Worm (Caenorhabditis elegans) whole organism, L3 larva: ENCODE data around the gene F53F1.3.
A peak's percentile ranks its signal among the peaks of the same experiment; 100 is the strongest.

ENCODE experiments used
- R02D3.7 ChIP-seq: fragments of 150-350 bp; optimal IDR thresholded peaks from 2 replicates; lab custom pipeline; 2014; ENCODE audit warnings: missing biosample characterization, missing genetic modification characterization
- ZK546.5 ChIP-seq: sonication (generic microtip); optimal IDR thresholded peaks from 2 replicates; lab custom pipeline; 2017; ENCODE audit warnings: missing biosample characterization, missing genetic modification characterization
- aly-2 ChIP-seq: fragments of 150-350 bp; optimal IDR thresholded peaks from 2 replicates; lab custom pipeline; 2014; ENCODE audit warnings: missing biosample characterization, missing genetic modification characterization
- ceh-16 ChIP-seq: sonication (generic microtip); optimal IDR thresholded peaks from 2 replicates; lab custom pipeline; 2017; ENCODE audit warnings: missing biosample characterization, missing genetic modification characterization
- ceh-28 ChIP-seq: fragments of 150-350 bp; optimal IDR thresholded peaks from 2 replicates; lab custom pipeline; 2014; ENCODE audit warnings: missing biosample characterization, missing genetic modification reagents, missing genetic modification characterization
- ceh-82 ChIP-seq: fragments of 150-350 bp; optimal IDR thresholded peaks from 2 replicates; lab custom pipeline; 2014; ENCODE audit warnings: missing biosample characterization, missing genetic modification characterization
- daf-12 ChIP-seq: fragments of 150-350 bp; optimal IDR thresholded peaks from 2 replicates; lab custom pipeline; 2014; ENCODE audit warnings: missing biosample characterization, missing genetic modification reagents, missing genetic modification characterization
- egl-5 ChIP-seq: fragments of 150-350 bp; optimal IDR thresholded peaks from 2 replicates; lab custom pipeline; 2017; ENCODE audit warnings: missing biosample characterization, missing genetic modification reagents, missing genetic modification characterization, inconsistent platforms
- elt-1 ChIP-seq: fragments of 150-350 bp; optimal IDR thresholded peaks from 2 replicates; lab custom pipeline; 2014; ENCODE audit warnings: missing biosample characterization, missing genetic modification characterization
- elt-2 ChIP-seq: sonication (generic microtip); optimal IDR thresholded peaks from 2 replicates; lab custom pipeline; 2016; ENCODE audit warnings: missing genetic modification reagents, mild to moderate bottlenecking, missing genetic modification characterization, missing compliant biosample characterization
- elt-3 ChIP-seq, 3 experiments: fragments of 150-350 bp in 1 of 3; sonication (generic microtip) in 2 of 3; optimal IDR thresholded peaks; 2 replicates in 2 of 3; 4 replicates in 1 of 3; lab custom pipeline; 2014 to 2017; ENCODE audit warnings: missing biosample characterization in 3 of 3, missing genetic modification characterization in 3 of 3
- eor-1 ChIP-seq, 2 experiments: fragments of 150-350 bp; optimal IDR thresholded peaks; 2 replicates each; lab custom pipeline; 2014 to 2018; ENCODE audit warnings: missing biosample characterization in 2 of 2, missing genetic modification characterization in 2 of 2
- fkh-10 ChIP-seq: sonication (generic microtip); optimal IDR thresholded peaks from 2 replicates; lab custom pipeline; 2017; ENCODE audit warnings: missing biosample characterization, missing genetic modification reagents, missing genetic modification characterization
- fkh-2 ChIP-seq: fragments of 150-350 bp; optimal IDR thresholded peaks from 2 replicates; lab custom pipeline; 2014; ENCODE audit warnings: missing biosample characterization, missing genetic modification reagents, missing genetic modification characterization
- fos-1 ChIP-seq: fragments of 150-350 bp; optimal IDR thresholded peaks from 2 replicates; lab custom pipeline; 2014; ENCODE audit warnings: missing biosample characterization, missing genetic modification characterization
- hmg-11 ChIP-seq: sonication (generic microtip); optimal IDR thresholded peaks from 2 replicates; lab custom pipeline; 2016; ENCODE audit warnings: missing genetic modification characterization, missing compliant biosample characterization
- jun-1 ChIP-seq: fragments of 150-350 bp; optimal IDR thresholded peaks from 2 replicates; lab custom pipeline; 2014; ENCODE audit warnings: missing biosample characterization, missing genetic modification reagents, missing genetic modification characterization
- lin-15B ChIP-seq: fragments of 150-350 bp; optimal IDR thresholded peaks from 2 replicates; lab custom pipeline; 2014; ENCODE audit warnings: missing biosample characterization, missing genetic modification characterization
- lin-39 ChIP-seq: fragments of 150-350 bp; optimal IDR thresholded peaks from 2 replicates; lab custom pipeline; 2018; ENCODE audit warnings: missing biosample characterization, missing genetic modification reagents, missing genetic modification characterization
- lsy-12 ChIP-seq: sonication (generic microtip); optimal IDR thresholded peaks from 2 replicates; lab custom pipeline; 2016; ENCODE audit warnings: mild to moderate bottlenecking, missing genetic modification characterization, missing compliant biosample characterization
- mdl-1 ChIP-seq: fragments of 150-350 bp; optimal IDR thresholded peaks from 2 replicates; lab custom pipeline; 2014; ENCODE audit warnings: missing biosample characterization, missing genetic modification characterization
- mml-1 ChIP-seq: fragments of 150-350 bp; sonication (generic microtip); optimal IDR thresholded peaks from 3 replicates; lab custom pipeline; 2014; ENCODE audit warnings: missing biosample characterization, missing genetic modification characterization
- nfya-1 ChIP-seq: sonication (generic microtip); optimal IDR thresholded peaks from 2 replicates; lab custom pipeline; 2017; ENCODE audit warnings: missing genetic modification characterization, mild to moderate bottlenecking, missing compliant biosample characterization, antibody characterized with exemption, moderate library complexity; ENCODE audit not compliant: insufficient read depth
- nhr-11 ChIP-seq: fragments of 150-350 bp; optimal IDR thresholded peaks from 2 replicates; lab custom pipeline; 2014; ENCODE audit warnings: missing biosample characterization, missing genetic modification characterization
- nhr-12 ChIP-seq: fragments of 150-350 bp; optimal IDR thresholded peaks from 2 replicates; lab custom pipeline; 2014; ENCODE audit warnings: missing biosample characterization, missing genetic modification characterization
- nhr-23 ChIP-seq: fragments of 150-350 bp; optimal IDR thresholded peaks from 2 replicates; lab custom pipeline; 2014; ENCODE audit warnings: missing biosample characterization, missing genetic modification reagents, missing genetic modification characterization
- nhr-237 ChIP-seq: fragments of 150-350 bp; optimal IDR thresholded peaks from 2 replicates; lab custom pipeline; 2014; ENCODE audit warnings: missing biosample characterization, missing genetic modification characterization
- nhr-28 ChIP-seq: fragments of 150-350 bp; optimal IDR thresholded peaks from 2 replicates; lab custom pipeline; 2014; ENCODE audit warnings: missing biosample characterization, missing genetic modification characterization
- nhr-43 ChIP-seq: sonication (generic microtip); optimal IDR thresholded peaks from 2 replicates; lab custom pipeline; 2016; ENCODE audit warnings: mild to moderate bottlenecking, missing genetic modification characterization, missing compliant biosample characterization; ENCODE audit not compliant: poor library complexity, severe bottlenecking
- nhr-67 ChIP-seq: fragments of 150-350 bp; optimal IDR thresholded peaks from 2 replicates; lab custom pipeline; 2014; ENCODE audit warnings: missing biosample characterization, missing genetic modification characterization
- nhr-76 ChIP-seq: fragments of 150-350 bp; sonication (generic microtip); optimal IDR thresholded peaks from 5 replicates; lab custom pipeline; 2014; ENCODE audit warnings: missing biosample characterization, missing genetic modification characterization
- nhr-77 ChIP-seq: fragments of 150-350 bp; optimal IDR thresholded peaks from 2 replicates; lab custom pipeline; 2014; ENCODE audit warnings: missing biosample characterization, missing genetic modification characterization
- pha-4 ChIP-seq: fragments of 150-350 bp; optimal IDR thresholded peaks from 2 replicates; lab custom pipeline; 2014; ENCODE audit warnings: missing biosample characterization, missing genetic modification reagents, missing genetic modification characterization
- pqm-1 ChIP-seq: fragments of 150-350 bp; optimal IDR thresholded peaks from 2 replicates; lab custom pipeline; 2017; ENCODE audit warnings: missing biosample characterization, missing genetic modification characterization, inconsistent platforms
- sea-2 ChIP-seq: fragments of 150-350 bp; sonication (generic microtip); optimal IDR thresholded peaks from 4 replicates; lab custom pipeline; 2014; ENCODE audit warnings: missing biosample characterization, missing genetic modification reagents, missing genetic modification characterization
- skn-1 ChIP-seq: fragments of 150-350 bp; optimal IDR thresholded peaks from 2 replicates; lab custom pipeline; 2014; ENCODE audit warnings: missing biosample characterization, missing genetic modification characterization
- snpc-4 ChIP-seq: fragments of 150-350 bp; optimal IDR thresholded peaks from 2 replicates; lab custom pipeline; 2014; ENCODE audit warnings: missing biosample characterization, missing genetic modification characterization
- tbx-2 ChIP-seq: sonication (generic microtip); optimal IDR thresholded peaks from 2 replicates; lab custom pipeline; 2016; ENCODE audit warnings: mild to moderate bottlenecking, missing genetic modification characterization, missing compliant biosample characterization
- unc-62 ChIP-seq: fragments of 150-350 bp; sonication (generic microtip); optimal IDR thresholded peaks from 4 replicates; lab custom pipeline; 2014; ENCODE audit warnings: missing biosample characterization, missing genetic modification reagents, missing genetic modification characterization
- zag-1 ChIP-seq: fragments of 150-350 bp; optimal IDR thresholded peaks from 2 replicates; lab custom pipeline; 2014; ENCODE audit warnings: missing biosample characterization, missing genetic modification characterization
- ztf-11 ChIP-seq: fragments of 150-350 bp; optimal IDR thresholded peaks from 2 replicates; lab custom pipeline; 2014; ENCODE audit warnings: missing biosample characterization, missing genetic modification characterization
- ztf-4 ChIP-seq: fragments of 150-350 bp; optimal IDR thresholded peaks from 2 replicates; lab custom pipeline; 2014; ENCODE audit warnings: missing biosample characterization, missing genetic modification characterization

The F53F1.3 gene

ce11 chrV:13366488-13366887, 41.6 kb upstream of the F53F1.3 start:
- peak; percentile 56 for TF ChIP-seq fkh-10 (GFP tag; lab: Kevin White, UChicago)
- no peak for TF ChIP-seq elt-3 (tag; optimal IDR thresholded peaks at IDR 0.05; lab: Kevin White, UChicago)
- TF ChIP-seq nhr-67, result no peak
- TF ChIP-seq nhr-76 (tag; lab: Kevin White, UChicago), result no peak

DNA sequence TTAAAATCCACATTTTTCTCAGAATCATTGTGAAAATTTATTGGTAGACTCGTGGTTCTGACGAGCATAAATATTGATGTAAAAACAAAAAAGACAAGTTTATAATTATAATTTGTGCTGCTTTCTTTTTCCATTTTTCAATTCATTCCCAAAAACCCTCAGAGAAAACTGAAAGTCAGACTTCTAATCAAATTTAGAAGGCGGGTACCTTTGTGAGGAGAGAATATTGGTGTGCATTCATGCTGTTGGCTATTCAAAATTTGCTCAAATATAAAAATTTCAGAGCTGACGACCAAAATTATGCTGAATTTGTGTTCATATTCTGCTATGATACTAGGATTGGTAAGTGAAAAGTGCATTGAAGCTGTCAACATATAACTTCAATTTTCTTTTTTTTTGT, 41.0 kb upstream of the F53F1.3 start, which contains the start of gene srx-125:
Gene srx-125 (plus strand): TSS at position 301 of the 400 bp plus-strand sequence.
- TF ChIP-seq nhr-43 (tag; lab: Kevin White, UChicago) (no peak), pqm-1 (tag; lab: Kevin White, UChicago) (no peak)

DNA sequence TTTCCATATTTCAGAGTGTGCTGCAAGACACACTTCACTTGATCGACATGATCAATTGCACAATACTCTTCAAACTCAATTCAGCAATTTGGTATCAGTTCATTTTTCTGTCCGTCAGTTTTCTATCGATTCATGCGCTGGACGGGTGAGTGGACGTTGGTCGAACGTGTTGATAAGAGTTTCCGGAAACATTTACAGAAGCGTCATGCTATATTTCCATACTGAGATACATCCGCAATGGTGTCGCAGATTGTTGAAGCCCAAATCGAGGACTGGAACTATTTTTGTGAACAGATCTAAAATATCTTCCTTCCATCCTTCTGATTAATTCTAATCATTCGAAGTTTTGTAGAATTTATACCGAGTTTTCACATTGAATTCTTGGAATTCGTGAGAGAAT, 38.4 kb upstream of the F53F1.3 start:
- TF ChIP-seq pqm-1 (tag; lab: Kevin White, UChicago) (peak; percentile 79), pha-4 (no peak), lin-15B (no peak), elt-2 (peak; percentile 83), snpc-4 (no peak), nhr-43 (tag; lab: Kevin White, UChicago) (peak; percentile 28), jun-1 (tag; lab: Kevin White, UChicago) (peak; percentile 73), fkh-2 (tag; lab: Kevin White, UChicago) (no peak)

ce11 chrV:13370265-13370664, 37.8 kb upstream of the F53F1.3 start:
- TF ChIP-seq ZK546.5 (tag; lab: Kevin White, UChicago) (no peak), nhr-237 (tag; lab: Kevin White, UChicago) (no peak), elt-3 (tag; optimal IDR thresholded peaks at IDR 0.05; lab: Kevin White, UChicago) (no peak), lin-15B (no peak), eor-1 (tag; optimal IDR thresholded peaks at IDR 0.05; lab: Kevin White, UChicago) (no peak), fkh-10 (GFP tag; lab: Kevin White, UChicago) (no peak), nhr-67 (no peak), elt-1 (tag; lab: Kevin White, UChicago) (no peak), pha-4 (no peak), nhr-77 (tag; lab: Kevin White, UChicago) (no peak), nhr-11 (tag; lab: Kevin White, UChicago) (no peak), mdl-1 (tag; lab: Kevin White, UChicago) (no peak), tbx-2 (no peak), pqm-1 (tag; lab: Kevin White, UChicago) (no peak), nhr-12 (tag; lab: Kevin White, UChicago) (no peak), ztf-11 (tag; lab: Kevin White, UChicago) (no peak)

DNA sequence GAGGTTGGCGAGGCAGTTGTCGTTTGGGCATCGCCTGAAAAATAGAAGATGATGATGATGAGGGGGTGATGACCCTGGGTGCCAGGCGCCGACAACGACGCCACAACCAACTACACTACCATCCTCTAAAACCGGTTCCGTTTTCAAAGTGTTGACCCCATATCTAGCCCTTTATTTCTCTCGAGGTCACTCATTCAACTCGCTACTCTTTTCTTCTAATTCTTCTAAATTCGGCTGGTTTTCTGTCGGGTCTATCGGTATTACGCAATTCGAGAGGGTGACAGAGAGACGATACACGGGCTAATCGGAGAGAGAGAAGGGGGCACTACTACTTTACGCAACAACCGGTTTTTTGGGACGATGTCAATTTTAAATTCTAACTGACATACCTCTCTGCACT, 36.7 kb upstream of the F53F1.3 start:
- TF ChIP-seq tbx-2, result peak; percentile 69
- no peak for TF ChIP-seq ztf-4 (tag; lab: Kevin White, UChicago)
- TF ChIP-seq jun-1 (tag; lab: Kevin White, UChicago), result peak; percentile 41
- TF ChIP-seq elt-2, result peak; percentile 1
- no peak for TF ChIP-seq ceh-16 (tag; lab: Kevin White, UChicago)
- TF ChIP-seq nhr-67, result no peak
- TF ChIP-seq aly-2 (tag; lab: Kevin White, UChicago), result no peak
- TF ChIP-seq snpc-4, result peak; percentile 13
- TF ChIP-seq elt-3 (tag; optimal IDR thresholded peaks at IDR 0.05; lab: Kevin White, UChicago), result peak in 2 of 3 experiments; percentile 59 to 81
- no peak for TF ChIP-seq sea-2 (GFP tag; lab: Kevin White, UChicago)
- no peak for TF ChIP-seq ZK546.5 (tag; lab: Kevin White, UChicago)
- no peak for TF ChIP-seq mml-1 (tag; lab: Kevin White, UChicago)
- TF ChIP-seq mdl-1 (tag; lab: Kevin White, UChicago), result peak; percentile 12
- TF ChIP-seq ztf-11 (tag; lab: Kevin White, UChicago), result no peak
- TF ChIP-seq zag-1 (tag; lab: Kevin White, UChicago), result no peak
- TF ChIP-seq nfya-1 (tag; lab: Kevin White, UChicago), result peak; percentile 13
- TF ChIP-seq nhr-43 (tag; lab: Kevin White, UChicago), result peak; percentile 86
- TF ChIP-seq unc-62, result peak; percentile 43
- peak; percentile 99 for TF ChIP-seq nhr-23 (tag; lab: Kevin White, UChicago)
- TF ChIP-seq lsy-12 (tag; lab: Kevin White, UChicago), result peak; percentile 23
- no peak for TF ChIP-seq hmg-11 (tag; lab: Kevin White, UChicago)
- TF ChIP-seq nhr-12 (tag; lab: Kevin White, UChicago), result no peak
- no peak for TF ChIP-seq R02D3.7 (tag; lab: Kevin White, UChicago)
- no peak for TF ChIP-seq fos-1 (tag; lab: Kevin White, UChicago)
- TF ChIP-seq nhr-237 (tag; lab: Kevin White, UChicago), result no peak
- no peak for TF ChIP-seq nhr-76 (tag; lab: Kevin White, UChicago)
- peak; percentile 64 for TF ChIP-seq egl-5 (tag; lab: Kevin White, UChicago)
- peak; percentile 46 for TF ChIP-seq ceh-28 (tag; lab: Kevin White, UChicago)
- no peak for TF ChIP-seq skn-1
- peak in 1 of 2 experiments; percentile 39 for TF ChIP-seq eor-1 (tag; optimal IDR thresholded peaks at IDR 0.05; lab: Kevin White, UChicago)
- TF ChIP-seq daf-12, result no peak
- TF ChIP-seq fkh-2 (tag; lab: Kevin White, UChicago), result no peak
- no peak for TF ChIP-seq ceh-82 (tag; lab: Kevin White, UChicago)
- no peak for TF ChIP-seq nhr-28 (tag; lab: Kevin White, UChicago)
- TF ChIP-seq lin-39 (tag; lab: Kevin White, UChicago), result no peak
- no peak for TF ChIP-seq nhr-77 (tag; lab: Kevin White, UChicago)
- TF ChIP-seq pqm-1 (tag; lab: Kevin White, UChicago), result no peak
